Worm (Caenorhabditis elegans): Measurements from ENCODE around the gene nduv-2.

ce11 chrV:13598370-13598769 lies 27.0 kb downstream of the nduv-2 start:
- TF ChIP-seq rnt-1 (tag; optimal IDR thresholded peaks at IDR 0.05) (no peak), ama-1 (optimal IDR thresholded peaks at IDR 0.05) (no peak), ref-2 (tag; optimal IDR thresholded peaks at IDR 0.05) (no peak), hlh-8 (tag; optimal IDR thresholded peaks at IDR 0.05) (no peak), fkh-10 (GFP tag; optimal IDR thresholded peaks at IDR 0.05) (no peak)
